Fruit fly (Drosophila melanogaster): ENCODE data around the gene HP1D3csd.
A peak's percentile ranks its signal among the peaks of the same experiment; 100 is the strongest.

The HP1D3csd gene

DNA sequence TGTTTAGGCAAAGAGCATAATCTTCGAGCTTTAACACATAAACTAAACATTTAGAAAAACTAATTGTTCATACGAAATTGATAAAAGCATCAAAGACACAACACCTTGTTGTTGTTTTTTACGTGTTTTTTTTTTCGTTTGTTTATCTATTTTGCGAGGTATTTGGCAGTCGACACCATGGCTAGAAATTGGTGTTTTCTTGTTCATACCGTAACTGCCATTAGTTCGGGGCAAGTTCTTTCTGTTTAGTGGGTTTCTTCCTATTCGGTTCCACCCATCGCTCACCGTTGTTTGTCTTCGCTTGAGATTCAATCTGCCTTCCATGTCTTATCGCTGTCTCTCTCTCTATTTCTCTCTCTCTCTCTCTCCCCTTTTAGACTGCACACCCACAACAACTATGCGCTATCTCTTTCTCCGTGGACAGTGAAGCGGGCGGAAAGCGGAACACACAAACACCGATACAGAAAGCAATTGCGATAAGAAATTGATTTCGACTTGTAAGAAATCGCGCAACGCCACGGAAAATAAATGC is 43.5 kb upstream of the HP1D3csd start (continued):
- no peak for TF ChIP-seq nerfin-2 (GFP tag; IDR thresholded peaks at IDR 0.05; ENCODE audit: partially characterized antibody)
- peak; percentile 8 for TF ChIP-seq HmgZ (tag; optimal IDR thresholded peaks at IDR 0.05)
- peak; percentile 28 for TF ChIP-seq shn (GFP tag; optimal IDR thresholded peaks at IDR 0.05)
- TF ChIP-seq CG2199 (GFP tag; IDR thresholded peaks at IDR 0.05), result no peak
- TF ChIP-seq Mes4 (GFP tag; optimal IDR thresholded peaks at IDR 0.05), result no peak
- TF ChIP-seq nerfin-1 (tag; optimal IDR thresholded peaks at IDR 0.05), result no peak
- TF ChIP-seq B-H2 (GFP tag; optimal IDR thresholded peaks at IDR 0.05), result no peak
- TF ChIP-seq CG6765 (GFP tag; optimal IDR thresholded peaks at IDR 0.05), result no peak
- no peak for TF ChIP-seq gsb (GFP tag; IDR thresholded peaks at IDR 0.05)
- no peak for TF ChIP-seq Mrtf (GFP tag; IDR thresholded peaks at IDR 0.05)
- no peak for TF ChIP-seq CG6689 (GFP tag; IDR thresholded peaks at IDR 0.05)
- no peak for TF ChIP-seq CG13296 (GFP tag; optimal IDR thresholded peaks at IDR 0.05)
- no peak for TF ChIP-seq CG16779 (GFP tag; IDR thresholded peaks at IDR 0.05)
- no peak for TF ChIP-seq CG12236 (GFP tag; optimal IDR thresholded peaks at IDR 0.05)
- peak; percentile 62 for TF ChIP-seq CG1832 (GFP tag; optimal IDR thresholded peaks at IDR 0.05)
- no peak for TF ChIP-seq trem (tag; optimal IDR thresholded peaks at IDR 0.05)
- no peak for TF ChIP-seq Vsx1 (GFP tag; optimal IDR thresholded peaks at IDR 0.05)
- TF ChIP-seq CG8359 (GFP tag; optimal IDR thresholded peaks at IDR 0.05; ENCODE audit: borderline replicate concordance), result no peak
- TF ChIP-seq ATbp (GFP tag; optimal IDR thresholded peaks at IDR 0.05), result no peak
- TF ChIP-seq pros (GFP tag; optimal IDR thresholded peaks at IDR 0.05), result peak; percentile 34
- TF ChIP-seq Meics (GFP tag; optimal IDR thresholded peaks at IDR 0.05), result peak; percentile 23
- no peak for TF ChIP-seq slp2 (GFP tag; optimal IDR thresholded peaks at IDR 0.05)
- TF ChIP-seq CG34422 (GFP tag; IDR thresholded peaks at IDR 0.05), result no peak
- TF ChIP-seq insv (GFP tag; optimal IDR thresholded peaks at IDR 0.05), result no peak
- TF ChIP-seq CG17802 (tag; optimal IDR thresholded peaks at IDR 0.05), result no peak
- no peak for TF ChIP-seq pita (GFP tag; optimal IDR thresholded peaks at IDR 0.05)
- no peak for TF ChIP-seq Asciz (GFP tag; optimal IDR thresholded peaks at IDR 0.05)
- no peak for TF ChIP-seq yki (optimal IDR thresholded peaks at IDR 0.05)
- no peak for TF ChIP-seq CG32767 (GFP tag; IDR thresholded peaks at IDR 0.05)
- no peak for TF ChIP-seq Stat92E (GFP tag; optimal IDR thresholded peaks at IDR 0.05)
- peak; percentile 3 for TF ChIP-seq CHES-1-like (GFP tag; optimal IDR thresholded peaks at IDR 0.05)
- TF ChIP-seq CG17361 (GFP tag; IDR thresholded peaks at IDR 0.05), result no peak
- TF ChIP-seq jumu (GFP tag; optimal IDR thresholded peaks at IDR 0.05), result no peak
- no peak for TF ChIP-seq BtbVII (GFP tag; optimal IDR thresholded peaks at IDR 0.05)
- no peak for TF ChIP-seq Lim3 (GFP tag; IDR thresholded peaks at IDR 0.05)
- no peak for TF ChIP-seq D19A (tag; optimal IDR thresholded peaks at IDR 0.05)
- no peak for TF ChIP-seq dm (GFP tag; optimal IDR thresholded peaks at IDR 0.05)
- no peak for TF ChIP-seq CG13894 (tag; optimal IDR thresholded peaks at IDR 0.05)
- no peak for TF ChIP-seq CG10431 (GFP tag; optimal IDR thresholded peaks at IDR 0.05)
- TF ChIP-seq Scr (GFP tag; IDR thresholded peaks at IDR 0.05; ENCODE audit: partially characterized antibody), result no peak
- TF ChIP-seq CG15696 (tag; optimal IDR thresholded peaks at IDR 0.05), result no peak
- TF ChIP-seq NC2α (GFP tag; optimal IDR thresholded peaks at IDR 0.05), result no peak
- no peak for TF ChIP-seq usp (GFP tag; optimal IDR thresholded peaks at IDR 0.05)
- TF ChIP-seq CG7271 (tag; optimal IDR thresholded peaks at IDR 0.05), result no peak
- TF ChIP-seq CG18764 (GFP tag; optimal IDR thresholded peaks at IDR 0.05), result no peak
- no peak for TF ChIP-seq CG5953 (GFP tag; IDR thresholded peaks at IDR 0.05)
- no peak for TF ChIP-seq z (GFP tag; IDR thresholded peaks at IDR 0.05)
- peak; percentile 61 for TF ChIP-seq mirr (GFP tag; optimal IDR thresholded peaks at IDR 0.05)
- TF ChIP-seq crol (GFP tag; IDR thresholded peaks at IDR 0.05), result peak; percentile 66
- TF ChIP-seq CrebB (tag; optimal IDR thresholded peaks at IDR 0.05), result no peak
- TF ChIP-seq Pdp1 (GFP tag; optimal IDR thresholded peaks at IDR 0.05), result peak; percentile 12 to 60
